Fruit fly (Drosophila melanogaster): ENCODE measurements around the gene mRpS2.
A peak's percentile ranks its signal among the peaks of the same experiment; 100 is the strongest.

- peak; percentile 100 for TF ChIP-seq CG4496 (GFP tag; IDR thresholded peaks at IDR 0.05)
- TF ChIP-seq CG9948 (tag; optimal IDR thresholded peaks at IDR 0.05), result peak; percentile 99
- peak; percentile 100 for TF ChIP-seq CG14655 (GFP tag; optimal IDR thresholded peaks at IDR 0.05)
- peak; percentile 99 for TF ChIP-seq CG10348 (GFP tag; IDR thresholded peaks at IDR 0.05)
- TF ChIP-seq Ets98B (GFP tag; IDR thresholded peaks at IDR 0.05), result peak; percentile 100
- peak; percentile 98 for TF ChIP-seq Snoo (tag; optimal IDR thresholded peaks at IDR 0.05)
- peak; percentile 100 for TF ChIP-seq CG32121 (GFP tag; IDR thresholded peaks at IDR 0.05)
- peak; percentile 100 for TF ChIP-seq fd96Ca (GFP tag; IDR thresholded peaks at IDR 0.05)
Measured at dm6 chr2L:4837772-4838397, 12.3 kb downstream of the mRpS2 start, which contains the start of the genes tank and CG12194.
